Fruit fly (Drosophila melanogaster): ENCODE results near the gene CG14722.

DNA sequence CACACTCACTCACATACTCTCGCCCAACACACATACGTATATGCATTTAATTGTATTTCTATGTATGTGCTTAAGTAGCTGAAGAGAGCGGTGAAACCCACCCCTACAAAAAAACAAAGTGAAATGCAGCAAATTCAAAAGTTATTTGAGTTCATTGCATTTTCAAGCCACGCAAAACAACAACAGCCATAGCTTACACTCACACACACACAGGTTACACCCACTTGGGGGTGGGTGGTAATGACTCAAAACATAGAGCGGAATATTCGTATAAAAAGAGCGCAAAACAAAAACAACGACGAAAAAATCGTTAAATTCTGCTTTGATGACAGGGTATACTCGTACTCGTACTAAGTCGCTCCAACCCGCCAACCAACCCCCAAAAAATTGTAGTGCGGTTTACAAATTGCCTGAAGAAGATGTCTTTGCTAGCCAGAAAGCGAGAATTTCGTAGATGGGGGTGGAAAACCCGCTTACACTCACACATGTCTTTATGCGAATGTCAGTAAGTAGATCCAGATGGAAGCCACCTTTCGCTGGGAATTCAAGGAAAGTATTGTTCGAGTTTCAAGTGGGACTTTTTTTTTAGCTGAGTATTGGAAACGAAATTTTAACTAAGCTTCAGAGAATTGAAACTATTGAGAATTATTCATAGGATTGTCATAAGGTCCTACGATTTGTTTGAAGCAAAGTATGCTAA, 34.5 kb downstream of the CG14722 start:
- TF ChIP-seq CG33017 (tag; optimal IDR thresholded peaks at IDR 0.05), result no peak
- TF ChIP-seq CG7101 (tag; optimal IDR thresholded peaks at IDR 0.05), result no peak
- no peak for TF ChIP-seq CG14711 (tag; optimal IDR thresholded peaks at IDR 0.05)
- no peak for TF ChIP-seq cnc (optimal IDR thresholded peaks at IDR 0.05)
